Worm (Caenorhabditis elegans) whole organism, L4/young adult: Measurements from ENCODE around the gene Y37A1A.4.

Source experiments
- dao-5 ChIP-seq: sonication (generic microtip); optimal IDR thresholded peaks from 2 replicates; lab custom pipeline; 2016; ENCODE audit warnings: missing genotype, missing genetic modification characterization, moderate library complexity, missing compliant biosample characterization
- him-1 ChIP-seq: sonication (generic microtip); optimal IDR thresholded peaks from 2 replicates; lab custom pipeline; 2016; ENCODE audit warnings: missing genotype, missing genetic modification reagents, missing genetic modification characterization, missing compliant biosample characterization

ce11 chrIV:13906369-13906768 lies 27.8 kb upstream of the Y37A1A.4 start:
- no peak for TF ChIP-seq him-1
- no peak for TF ChIP-seq dao-5
